Fruit fly (Drosophila melanogaster) whole organism, embryonic: ENCODE results near the gene CG6923.
A peak's percentile ranks its signal among the peaks of the same experiment; 100 is the strongest.

Experiments used
- Ada2b ChIP-seq: fragments of 200-800 bp; sonication (Bioruptor generic); IDR thresholded peaks from 2 replicates; pipeline ENCODE4 v1.3.6; 2022; ENCODE audit warnings: missing biosample characterization, missing genetic modification characterization
- C15 ChIP-seq: fragments of 200-800 bp; sonication (Bioruptor generic); IDR thresholded peaks from 3 replicates; pipeline ENCODE4 v1.3.6; 2022; ENCODE audit warnings: missing biosample characterization, missing genetic modification characterization
- CG1233 ChIP-seq: fragments of 200-800 bp; sonication (Bioruptor generic); optimal IDR thresholded peaks from 4 replicates; lab custom pipeline; 2018; ENCODE audit warnings: missing biosample characterization, mild to moderate bottlenecking, missing genetic modification characterization
- CG13296 ChIP-seq: fragments of 200-800 bp; sonication (Bioruptor generic); optimal IDR thresholded peaks from 3 replicates; lab custom pipeline; 2018; ENCODE audit warnings: missing biosample characterization, mild to moderate bottlenecking, missing genetic modification characterization
- CG1647 ChIP-seq: fragments of 200-800 bp; sonication (Bioruptor generic); optimal IDR thresholded peaks from 3 replicates; lab custom pipeline; 2016; ENCODE audit warnings: missing biosample characterization, missing genetic modification characterization
- CG17359 ChIP-seq: fragments of 200-800 bp; sonication (Bioruptor generic); optimal IDR thresholded peaks from 3 replicates; lab custom pipeline; 2018; ENCODE audit warnings: missing biosample characterization, mild to moderate bottlenecking, missing genetic modification characterization, moderate library complexity
- CG17612 ChIP-seq: fragments of 200-800 bp; sonication (Bioruptor generic); IDR thresholded peaks from 2 replicates; pipeline ENCODE4 v1.3.6; 2022; ENCODE audit warnings: missing biosample characterization, missing genetic modification characterization
- CG1792 ChIP-seq: fragments of 200-800 bp; sonication (Bioruptor generic); optimal IDR thresholded peaks from 2 replicates; lab custom pipeline; 2016; ENCODE audit warnings: missing biosample characterization, missing genetic modification characterization
- CG2202 ChIP-seq: fragments of 200-800 bp; sonication (Bioruptor generic); optimal IDR thresholded peaks from 2 replicates; lab custom pipeline; 2018; ENCODE audit warnings: missing biosample characterization, mild to moderate bottlenecking, missing genetic modification characterization
- CG31441 ChIP-seq: fragments of 200-800 bp; sonication (Bioruptor generic); IDR thresholded peaks from 2 replicates; pipeline ENCODE4 v1.3.6; 2022; ENCODE audit warnings: missing biosample characterization, missing genetic modification characterization
- CG4707 ChIP-seq: fragments of 200-800 bp; sonication (Bioruptor generic); optimal IDR thresholded peaks from 2 replicates; lab custom pipeline; 2018; ENCODE audit warnings: missing biosample characterization, mild to moderate bottlenecking, missing genetic modification characterization, moderate library complexity
- CG5180 ChIP-seq: fragments of 200-800 bp; sonication (Bioruptor generic); optimal IDR thresholded peaks from 3 replicates; lab custom pipeline; 2017; ENCODE audit warnings: missing biosample characterization, missing genetic modification characterization, mild to moderate bottlenecking, moderate library complexity, missing genetic modification reagents
- CG6854 ChIP-seq: fragments of 200-800 bp; sonication (Bioruptor generic); optimal IDR thresholded peaks from 3 replicates; lab custom pipeline; 2017; ENCODE audit warnings: missing biosample characterization, mild to moderate bottlenecking, missing genetic modification characterization
- CG9437 ChIP-seq: fragments of 200-800 bp; sonication (Bioruptor generic); optimal IDR thresholded peaks from 2 replicates; lab custom pipeline; 2018; ENCODE audit warnings: missing biosample characterization, mild to moderate bottlenecking, missing genetic modification characterization
- CG9797 ChIP-seq: fragments of 200-800 bp; sonication (Bioruptor generic); optimal IDR thresholded peaks from 3 replicates; lab custom pipeline; 2018; ENCODE audit warnings: missing biosample characterization, mild to moderate bottlenecking, missing genetic modification characterization
- CrebB ChIP-seq: fragments of 200-800 bp; sonication (Bioruptor generic); optimal IDR thresholded peaks from 3 replicates; lab custom pipeline; 2018; ENCODE audit warnings: missing biosample characterization, mild to moderate bottlenecking, missing genetic modification characterization
- D19B ChIP-seq: fragments of 200-800 bp; sonication (Bioruptor generic); optimal IDR thresholded peaks from 2 replicates; lab custom pipeline; 2017; ENCODE audit warnings: missing biosample characterization, mild to moderate bottlenecking, missing genetic modification characterization
- Dp ChIP-seq: fragments of 200-800 bp; sonication (Bioruptor generic); optimal IDR thresholded peaks from 2 replicates; lab custom pipeline; 2018; ENCODE audit warnings: missing biosample characterization, mild to moderate bottlenecking, missing genetic modification characterization, moderate library complexity
- H15 ChIP-seq: fragments of 200-800 bp; sonication (Bioruptor generic); IDR thresholded peaks from 3 replicates; pipeline ENCODE4 v1.3.6; 2022; ENCODE audit warnings: missing biosample characterization, missing genetic modification characterization
- HLH3B ChIP-seq: fragments of 200-800 bp; sonication (Bioruptor generic); IDR thresholded peaks from 2 replicates; pipeline ENCODE4 v1.3.6; 2022; ENCODE audit warnings: missing biosample characterization, missing genetic modification characterization
- Hand ChIP-seq: fragments of 200-800 bp; sonication (Bioruptor generic); optimal IDR thresholded peaks from 2 replicates; lab custom pipeline; 2017; ENCODE audit warnings: mild to moderate bottlenecking, missing biosample characterization, missing genetic modification reagents, missing genetic modification characterization
- HmgZ ChIP-seq: fragments of 200-800 bp; sonication (Bioruptor generic); optimal IDR thresholded peaks from 2 replicates; lab custom pipeline; 2018; ENCODE audit warnings: missing biosample characterization, mild to moderate bottlenecking, missing genetic modification characterization
- MBD-R2 ChIP-seq: fragments of 200-800 bp; sonication (Bioruptor generic); IDR thresholded peaks from 2 replicates; pipeline ENCODE4 v1.3.6; 2022; ENCODE audit warnings: missing biosample characterization, missing genetic modification characterization
- MTF-1 ChIP-seq: fragments of 200-800 bp; sonication (Bioruptor generic); optimal IDR thresholded peaks from 2 replicates; lab custom pipeline; 2018; ENCODE audit warnings: missing biosample characterization, mild to moderate bottlenecking, missing genetic modification characterization, borderline replicate concordance
- Mad ChIP-seq: fragments of 200-800 bp; sonication (Bioruptor generic); optimal IDR thresholded peaks from 2 replicates; lab custom pipeline; 2016; ENCODE audit warnings: missing biosample characterization, missing genetic modification characterization
- Max ChIP-seq: fragments of 200-800 bp; sonication (Bioruptor generic); optimal IDR thresholded peaks from 2 replicates; lab custom pipeline; 2016; ENCODE audit warnings: missing biosample characterization, mild to moderate bottlenecking, missing genetic modification characterization
- Opbp ChIP-seq: fragments of 200-800 bp; sonication (Bioruptor generic); IDR thresholded peaks from 3 replicates; pipeline ENCODE4 v1.3.6; 2022; ENCODE audit warnings: missing biosample characterization, missing genetic modification characterization; ENCODE audit not compliant: partially characterized antibody
- Ravus ChIP-seq: fragments of 200-800 bp; sonication (Bioruptor generic); IDR thresholded peaks from 2 replicates; pipeline ENCODE4 v1.3.6; 2022; ENCODE audit warnings: missing biosample characterization, missing genetic modification characterization
- Sox100B ChIP-seq: fragments of 200-800 bp; sonication (Bioruptor generic); optimal IDR thresholded peaks from 3 replicates; lab custom pipeline; 2018; ENCODE audit warnings: missing biosample characterization, mild to moderate bottlenecking, missing genetic modification characterization
- TFAM ChIP-seq: fragments of 200-800 bp; sonication (Bioruptor generic); optimal IDR thresholded peaks from 2 replicates; lab custom pipeline; 2017; ENCODE audit warnings: missing biosample characterization, missing genetic modification characterization, inconsistent platforms
- bowl ChIP-seq: fragments of 200-800 bp; sonication (Bioruptor generic); IDR thresholded peaks from 2 replicates; pipeline ENCODE4 v1.3.6; 2022; ENCODE audit warnings: missing biosample characterization, missing genetic modification characterization
- corto ChIP-seq: fragments of 200-800 bp; sonication (Bioruptor generic); optimal IDR thresholded peaks from 2 replicates; lab custom pipeline; 2016; ENCODE audit warnings: missing biosample characterization, mild to moderate bottlenecking, missing genetic modification characterization, moderate library complexity
- danr ChIP-seq: fragments of 200-800 bp; sonication (Bioruptor generic); IDR thresholded peaks from 2 replicates; pipeline ENCODE4 v1.3.6; 2022; ENCODE audit warnings: missing biosample characterization, missing genetic modification characterization
- dysf ChIP-seq: fragments of 200-800 bp; sonication (Bioruptor generic); IDR thresholded peaks from 3 replicates; pipeline ENCODE4 v1.3.6; 2022; ENCODE audit warnings: missing biosample characterization, missing genetic modification characterization
- ewg ChIP-seq: fragments of 200-800 bp; sonication (Bioruptor generic); optimal IDR thresholded peaks from 3 replicates; lab custom pipeline; 2017; ENCODE audit warnings: mild to moderate bottlenecking, missing biosample characterization, missing genetic modification reagents, missing genetic modification characterization
- gro ChIP-seq: fragments of 200-800 bp; sonication (Bioruptor generic); optimal IDR thresholded peaks from 2 replicates; lab custom pipeline; 2016; ENCODE audit warnings: missing biosample characterization, missing genetic modification characterization
- hbn ChIP-seq: fragments of 200-800 bp; sonication (Bioruptor generic); IDR thresholded peaks from 2 replicates; pipeline ENCODE4 v1.3.6; 2022; ENCODE audit warnings: missing biosample characterization, missing genetic modification characterization; ENCODE audit not compliant: partially characterized antibody
- her ChIP-seq: fragments of 200-800 bp; sonication (Bioruptor generic); optimal IDR thresholded peaks from 2 replicates; lab custom pipeline; 2016; ENCODE audit warnings: missing biosample characterization, missing genetic modification characterization
- klu ChIP-seq: fragments of 200-800 bp; sonication (Bioruptor generic); IDR thresholded peaks from 2 replicates; pipeline ENCODE4 v1.3.6; 2022; ENCODE audit warnings: missing biosample characterization, missing genetic modification characterization
- kni ChIP-seq: fragments of 200-800 bp; sonication (Bioruptor generic); optimal IDR thresholded peaks from 3 replicates; lab custom pipeline; 2017; ENCODE audit warnings: mild to moderate bottlenecking, missing biosample characterization, missing genetic modification reagents, missing genetic modification characterization
- luna ChIP-seq: fragments of 200-800 bp; sonication (Bioruptor generic); optimal IDR thresholded peaks from 2 replicates; lab custom pipeline; 2016; ENCODE audit warnings: missing biosample characterization, missing genetic modification characterization
- mam ChIP-seq: fragments of 200-800 bp; sonication (Bioruptor generic); optimal IDR thresholded peaks from 3 replicates; lab custom pipeline; 2016; ENCODE audit warnings: missing biosample characterization, missing genetic modification characterization
- mirr ChIP-seq: fragments of 200-800 bp; sonication (Bioruptor generic); optimal IDR thresholded peaks from 3 replicates; lab custom pipeline; 2018; ENCODE audit warnings: missing biosample characterization, mild to moderate bottlenecking, missing genetic modification characterization
- odd ChIP-seq: fragments of 200-800 bp; sonication (Bioruptor generic); optimal IDR thresholded peaks from 2 replicates; lab custom pipeline; 2017; ENCODE audit warnings: missing biosample characterization, mild to moderate bottlenecking, missing genetic modification characterization
- shn ChIP-seq: fragments of 200-800 bp; sonication (Bioruptor generic); optimal IDR thresholded peaks from 3 replicates; lab custom pipeline; 2016; ENCODE audit warnings: missing biosample characterization, missing genetic modification characterization
- slbo ChIP-seq: fragments of 200-800 bp; sonication (Bioruptor generic); IDR thresholded peaks from 2 replicates; pipeline ENCODE4 v1.3.6; 2022; ENCODE audit warnings: missing biosample characterization, missing genetic modification characterization
- slp2 ChIP-seq: fragments of 200-800 bp; sonication (Bioruptor generic); optimal IDR thresholded peaks from 2 replicates; lab custom pipeline; 2016; ENCODE audit warnings: missing biosample characterization, missing genetic modification characterization
- vfl ChIP-seq: fragments of 200-800 bp; sonication (Bioruptor generic); optimal IDR thresholded peaks from 2 replicates; lab custom pipeline; 2016; ENCODE audit warnings: missing biosample characterization, missing genetic modification characterization
- vvl ChIP-seq: fragments of 200-800 bp; sonication (Bioruptor generic); IDR thresholded peaks from 2 replicates; pipeline ENCODE4 v1.3.6; 2022; ENCODE audit warnings: missing biosample characterization, missing genetic modification characterization
- zf30C ChIP-seq: fragments of 200-800 bp; sonication (Bioruptor generic); optimal IDR thresholded peaks from 3 replicates; lab custom pipeline; 2018; ENCODE audit warnings: missing biosample characterization, mild to moderate bottlenecking, missing genetic modification characterization

CG6923 gene

DNA sequence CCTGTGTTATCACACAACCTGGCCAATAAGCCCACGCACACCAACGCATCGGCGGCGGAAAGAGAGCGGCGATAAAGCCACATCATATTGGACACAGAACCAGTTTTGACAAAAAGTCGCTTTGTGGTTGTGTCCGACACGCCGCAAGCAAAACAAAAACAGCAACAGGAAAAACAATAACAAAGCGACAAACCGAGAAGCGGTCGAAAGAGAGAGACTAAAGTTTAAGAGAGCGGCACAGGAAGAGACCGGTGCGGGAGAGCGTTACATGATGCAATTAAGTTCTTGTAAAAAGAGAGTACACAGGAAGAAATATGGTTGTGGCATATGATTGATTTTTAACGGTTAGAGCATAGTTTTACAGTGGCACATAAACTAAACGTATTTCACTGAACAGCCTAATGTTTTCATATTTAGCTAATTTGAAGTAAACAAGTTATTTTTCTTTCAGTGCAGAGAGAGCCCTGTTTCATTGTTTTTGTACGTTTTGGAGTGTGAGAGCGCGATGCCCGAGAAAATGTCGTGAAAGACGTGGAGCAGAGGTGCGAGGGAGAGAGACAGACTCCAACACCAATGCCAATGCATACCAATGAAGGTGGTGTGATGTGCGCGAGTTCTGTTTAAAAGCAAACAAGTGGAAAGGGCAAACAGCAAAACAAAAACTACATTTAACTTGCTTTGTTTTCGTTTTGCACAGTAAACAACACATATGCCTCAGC lies 11.0 kb upstream of the CG6923 start (continued):
- TF ChIP-seq dysf (GFP tag; lab: Robert Waterston, UW): no peak
- peak; percentile 100 for TF ChIP-seq slp2 (GFP tag; lab: Kevin White, UChicago)
- no peak for TF ChIP-seq bowl
- no peak for TF ChIP-seq danr (GFP tag; lab: Robert Waterston, UW)
- TF ChIP-seq CG9797 (GFP tag; lab: Kevin White, UChicago): peak; percentile 78
- TF ChIP-seq zf30C: peak; percentile 100
- peak; percentile 100 for TF ChIP-seq corto (GFP tag; lab: Kevin White, UChicago)
- no peak for TF ChIP-seq Ravus (GFP tag; lab: Robert Waterston, UW)
- peak; percentile 97 for TF ChIP-seq TFAM (GFP tag; lab: Kevin White, UChicago)
- TF ChIP-seq gro (GFP tag; lab: Kevin White, UChicago): peak; percentile 100
- peak; percentile 99 for TF ChIP-seq her
- TF ChIP-seq CG31441 (GFP tag; lab: Robert Waterston, UW): no peak
- no peak for TF ChIP-seq HLH3B (GFP tag; lab: Robert Waterston, UW)
- TF ChIP-seq vfl: peak; percentile 100
- peak; percentile 100 for TF ChIP-seq CG1647 (GFP tag; lab: Kevin White, UChicago)
- no peak for TF ChIP-seq slbo (GFP tag; lab: Robert Waterston, UW)
- peak; percentile 100 for TF ChIP-seq CG17359 (tag; lab: Kevin White, UChicago)
- TF ChIP-seq CG9437 (GFP tag; lab: Kevin White, UChicago): peak; percentile 97
- TF ChIP-seq CrebB (tag; lab: Kevin White, UChicago): peak; percentile 100
- TF ChIP-seq C15: no peak
- peak; percentile 100 for TF ChIP-seq luna (GFP tag; lab: Kevin White, UChicago)
- TF ChIP-seq CG1792 (GFP tag; lab: Kevin White, UChicago): peak; percentile 100
- peak; percentile 99 for TF ChIP-seq MTF-1 (GFP tag; lab: Kevin White, UChicago)
- TF ChIP-seq klu (GFP tag; lab: Robert Waterston, UW): no peak
- TF ChIP-seq hbn (GFP tag; lab: Robert Waterston, UW): no peak
- TF ChIP-seq CG4707: peak; percentile 99
- peak; percentile 98 for TF ChIP-seq D19B
- TF ChIP-seq Dp (GFP tag; lab: Kevin White, UChicago): peak; percentile 60
- TF ChIP-seq Sox100B (GFP tag; lab: Kevin White, UChicago): peak; percentile 99
- TF ChIP-seq vvl (GFP tag; lab: Robert Waterston, UW): no peak
- peak; percentile 99 for TF ChIP-seq kni
- TF ChIP-seq CG1233 (GFP tag; lab: Kevin White, UChicago): peak; percentile 100
- no peak for TF ChIP-seq MBD-R2 (GFP tag; lab: Robert Waterston, UW)
- peak; percentile 99 for TF ChIP-seq CG6854 (GFP tag; lab: Kevin White, UChicago)
- no peak for TF ChIP-seq Opbp
- TF ChIP-seq ewg: peak; percentile 99
- peak; percentile 100 for TF ChIP-seq mirr (GFP tag; lab: Kevin White, UChicago)
- peak; percentile 100 for TF ChIP-seq HmgZ (tag; lab: Kevin White, UChicago)
- peak; percentile 100 for TF ChIP-seq mam (GFP tag; lab: Kevin White, UChicago)
- TF ChIP-seq Hand (GFP tag; lab: Kevin White, UChicago): peak; percentile 100
- TF ChIP-seq CG17612 (GFP tag; lab: Robert Waterston, UW): no peak
- TF ChIP-seq odd (GFP tag; lab: Kevin White, UChicago): peak; percentile 100
- TF ChIP-seq CG2202 (tag; lab: Kevin White, UChicago): peak; percentile 100
- TF ChIP-seq H15 (GFP tag; lab: Robert Waterston, UW): no peak
- no peak for TF ChIP-seq Ada2b (GFP tag; lab: Robert Waterston, UW)
- TF ChIP-seq CG13296 (GFP tag; lab: Kevin White, UChicago): peak; percentile 100
- peak; percentile 100 for TF ChIP-seq Mad (GFP tag; lab: Kevin White, UChicago)
- TF ChIP-seq shn (GFP tag; lab: Kevin White, UChicago): peak; percentile 100
- peak; percentile 95 for TF ChIP-seq CG5180
- peak; percentile 100 for TF ChIP-seq Max
